Worm (Caenorhabditis elegans) whole organism, L1 larva: ENCODE data around the gene T24E12.10.

Experiments
- C04F5.9 ChIP-seq: sonication (generic microtip); optimal IDR thresholded peaks from 2 replicates; lab custom pipeline; 2016; ENCODE audit warnings: missing genetic modification characterization, missing compliant biosample characterization
- C16A3.4 ChIP-seq: fragments of 150-350 bp; optimal IDR thresholded peaks from 2 replicates; lab custom pipeline; 2014; ENCODE audit warnings: missing biosample characterization, missing genetic modification characterization
- ama-1 ChIP-seq: fragments of 150-350 bp; optimal IDR thresholded peaks from 2 replicates; lab custom pipeline; 2014
- ceh-8 ChIP-seq: fragments of 200-800 bp; sonication (Bioruptor generic); optimal IDR thresholded peaks from 2 replicates; lab custom pipeline; 2018; ENCODE audit warnings: mild to moderate bottlenecking, missing genetic modification characterization, moderate library complexity, missing compliant biosample characterization
- ceh-88 ChIP-seq: fragments of 200-800 bp; sonication (Bioruptor generic); IDR thresholded peaks from 2 replicates; pipeline ENCODE4 v1.3.6; 2022; ENCODE audit warnings: missing genetic modification characterization, missing compliant biosample characterization
- ceh-90 ChIP-seq: sonication (generic microtip); optimal IDR thresholded peaks from 2 replicates; lab custom pipeline; 2016; ENCODE audit warnings: missing genetic modification characterization, missing compliant biosample characterization
- dsc-1 ChIP-seq: sonication (generic microtip); optimal IDR thresholded peaks from 2 replicates; lab custom pipeline; 2016; ENCODE audit warnings: mild to moderate bottlenecking, missing genetic modification characterization, missing compliant biosample characterization
- efl-3 ChIP-seq: fragments of 200-800 bp; sonication (Bioruptor generic); optimal IDR thresholded peaks from 2 replicates; lab custom pipeline; 2018; ENCODE audit warnings: mild to moderate bottlenecking, missing genetic modification characterization, missing compliant biosample characterization
- elt-2 ChIP-seq: sonication (generic microtip); optimal IDR thresholded peaks from 2 replicates; lab custom pipeline; 2016; ENCODE audit warnings: missing genetic modification characterization, mild to moderate bottlenecking, inconsistent platforms, missing compliant biosample characterization, missing genetic modification reagents
- fos-1 ChIP-seq: fragments of 150-350 bp; optimal IDR thresholded peaks from 2 replicates; lab custom pipeline; 2014; ENCODE audit warnings: missing biosample characterization, missing genetic modification characterization
- hlh-17 ChIP-seq: fragments of 200-800 bp; sonication (Bioruptor generic); optimal IDR thresholded peaks from 2 replicates; lab custom pipeline; 2018; ENCODE audit warnings: missing genetic modification characterization, mild to moderate bottlenecking, missing compliant biosample characterization, moderate library complexity, borderline replicate concordance
- hlh-4 ChIP-seq: sonication (generic microtip); optimal IDR thresholded peaks from 2 replicates; lab custom pipeline; 2016; ENCODE audit warnings: mild to moderate bottlenecking, missing genetic modification characterization, missing compliant biosample characterization
- hpl-2 ChIP-seq: fragments of 150-350 bp; optimal IDR thresholded peaks from 2 replicates; lab custom pipeline; 2014; ENCODE audit warnings: missing biosample characterization, missing genetic modification reagents, missing genetic modification characterization
- irx-1 ChIP-seq: sonication (generic microtip); optimal IDR thresholded peaks from 2 replicates; lab custom pipeline; 2016; ENCODE audit warnings: missing genetic modification characterization, missing compliant biosample characterization
- isw-1 ChIP-seq: fragments of 200-800 bp; sonication (Bioruptor generic); IDR thresholded peaks from 2 replicates; pipeline ENCODE4 v1.3.6; 2022; ENCODE audit warnings: missing genetic modification characterization, missing compliant biosample characterization
- jun-1 ChIP-seq: fragments of 150-350 bp; optimal IDR thresholded peaks from 2 replicates; lab custom pipeline; 2014; ENCODE audit warnings: missing biosample characterization, missing genetic modification reagents, missing genetic modification characterization
- lsy-2 ChIP-seq, 2 experiments: fragments of 150-350 bp; optimal IDR thresholded peaks; 2 replicates each; lab custom pipeline; 2014; ENCODE audit warnings: missing biosample characterization in 2 of 2, missing genetic modification characterization in 2 of 2
- mef-2 ChIP-seq: fragments of 150-350 bp; optimal IDR thresholded peaks from 2 replicates; lab custom pipeline; 2014; ENCODE audit warnings: missing biosample characterization, missing genetic modification characterization
- nhr-12 ChIP-seq: sonication (generic microtip); optimal IDR thresholded peaks from 2 replicates; lab custom pipeline; 2017; ENCODE audit warnings: missing biosample characterization, missing genetic modification characterization
- nhr-71 ChIP-seq: sonication (generic microtip); optimal IDR thresholded peaks from 2 replicates; lab custom pipeline; 2016; ENCODE audit warnings: mild to moderate bottlenecking, missing genetic modification characterization, moderate library complexity, missing compliant biosample characterization
- nhr-84 ChIP-seq: sonication (generic microtip); optimal IDR thresholded peaks from 2 replicates; lab custom pipeline; 2017; ENCODE audit warnings: missing biosample characterization, missing genetic modification characterization
- nhr-85 ChIP-seq: sonication (generic microtip); peaks from one replicate; lab custom pipeline; 2016; ENCODE audit warnings: missing genetic modification characterization, inconsistent platforms, missing compliant biosample characterization
- snpc-4 ChIP-seq: fragments of 150-350 bp; optimal IDR thresholded peaks from 2 replicates; lab custom pipeline; 2014; ENCODE audit warnings: missing biosample characterization, missing genetic modification characterization
- snu-23 ChIP-seq: sonication (generic microtip); optimal IDR thresholded peaks from 2 replicates; lab custom pipeline; 2016; ENCODE audit warnings: missing genetic modification characterization, missing compliant biosample characterization
- sox-4 ChIP-seq: sonication (generic microtip); optimal IDR thresholded peaks from 2 replicates; lab custom pipeline; 2016; ENCODE audit warnings: missing genetic modification characterization, missing compliant biosample characterization
- sptf-1 ChIP-seq: fragments of 150-350 bp; optimal IDR thresholded peaks from 2 replicates; lab custom pipeline; 2014; ENCODE audit warnings: missing biosample characterization, missing genetic modification characterization
- tbx-2 ChIP-seq: sonication (generic microtip); optimal IDR thresholded peaks from 2 replicates; lab custom pipeline; 2016; ENCODE audit warnings: missing genetic modification characterization, missing compliant biosample characterization
- tlp-1 ChIP-seq: fragments of 150-350 bp; optimal IDR thresholded peaks from 2 replicates; lab custom pipeline; 2014; ENCODE audit warnings: missing biosample characterization, missing genetic modification characterization
- unc-130 ChIP-seq: fragments of 150-350 bp; optimal IDR thresholded peaks from 2 replicates; lab custom pipeline; 2017; ENCODE audit warnings: missing biosample characterization, missing genetic modification characterization, inconsistent platforms
- unc-30 ChIP-seq: sonication (generic microtip); optimal IDR thresholded peaks from 2 replicates; lab custom pipeline; 2017; ENCODE audit warnings: missing biosample characterization, missing genetic modification characterization
- unc-62 ChIP-seq: fragments of 150-350 bp; optimal IDR thresholded peaks from 2 replicates; lab custom pipeline; 2014; ENCODE audit warnings: missing biosample characterization, missing genetic modification reagents, missing genetic modification characterization
- zag-1 ChIP-seq: fragments of 150-350 bp; optimal IDR thresholded peaks from 2 replicates; lab custom pipeline; 2014; ENCODE audit warnings: missing biosample characterization, missing genetic modification characterization
- zip-4 ChIP-seq: fragments of 200-800 bp; sonication (Bioruptor generic); optimal IDR thresholded peaks from 2 replicates; lab custom pipeline; 2018; ENCODE audit warnings: mild to moderate bottlenecking, missing genetic modification characterization, moderate library complexity, missing compliant biosample characterization
- ztf-11 ChIP-seq, 2 experiments: sonication (generic microtip); optimal IDR thresholded peaks; 2 replicates each; lab custom pipeline; 2016 to 2017; ENCODE audit warnings: missing genetic modification characterization in 2 of 2, missing biosample characterization in 1 of 2, missing compliant biosample characterization in 1 of 2

The T24E12.10 gene

DNA sequence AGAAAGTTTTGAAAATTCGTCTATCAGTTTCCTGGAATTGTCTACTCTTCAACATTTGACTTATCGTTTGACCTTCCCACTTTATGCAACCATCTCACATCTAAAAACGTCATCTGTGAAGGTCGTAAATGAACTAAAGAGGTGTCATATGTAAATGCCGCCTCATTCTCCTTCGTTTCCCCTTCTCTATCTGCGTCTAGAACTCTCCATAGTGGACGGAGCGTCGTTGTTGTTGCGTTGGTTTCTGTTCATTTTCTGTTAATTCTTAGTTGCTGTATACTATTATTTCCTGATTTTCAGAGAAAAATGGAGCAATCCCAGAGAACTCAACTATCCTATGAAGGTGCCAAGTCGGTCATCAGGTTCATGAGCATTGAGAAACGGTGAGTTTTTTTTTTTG lies 56.1 kb downstream of the T24E12.10 start, which contains the start of gene fbxc-52:
fbxc-52 (plus strand) TSS at position 301 of the 400 bp plus-strand sequence.
- TF ChIP-seq zag-1 (tag; lab: Kevin White, UChicago) (no peak), ceh-88 (GFP tag; lab: Robert Waterston, UW) (no peak), hlh-17 (GFP tag; lab: Kevin White, UChicago) (no peak), ceh-90 (tag; lab: Kevin White, UChicago) (no peak), C04F5.9 (tag; lab: Kevin White, UChicago) (no peak), C16A3.4 (tag; lab: Kevin White, UChicago) (no peak), ztf-11 (tag; optimal IDR thresholded peaks at IDR 0.05; lab: Kevin White, UChicago) (no peak), sptf-1 (tag; lab: Kevin White, UChicago) (no peak), hpl-2 (GFP tag; lab: Kevin White, UChicago) (no peak), snu-23 (GFP tag; lab: Kevin White, UChicago) (no peak), dsc-1 (tag; lab: Kevin White, UChicago) (no peak), elt-2 (no peak), efl-3 (GFP tag; lab: Kevin White, UChicago) (no peak), ceh-8 (GFP tag; lab: Kevin White, UChicago) (no peak), sox-4 (no peak), nhr-85 (tag; lab: Kevin White, UChicago) (no peak), unc-30 (no peak), zip-4 (GFP tag; lab: Kevin White, UChicago) (no peak), lsy-2 (tag; optimal IDR thresholded peaks at IDR 0.05; lab: Kevin White, UChicago) (no peak)
- TF ChIP-seq, all 84 proteins: peak for 0

DNA sequence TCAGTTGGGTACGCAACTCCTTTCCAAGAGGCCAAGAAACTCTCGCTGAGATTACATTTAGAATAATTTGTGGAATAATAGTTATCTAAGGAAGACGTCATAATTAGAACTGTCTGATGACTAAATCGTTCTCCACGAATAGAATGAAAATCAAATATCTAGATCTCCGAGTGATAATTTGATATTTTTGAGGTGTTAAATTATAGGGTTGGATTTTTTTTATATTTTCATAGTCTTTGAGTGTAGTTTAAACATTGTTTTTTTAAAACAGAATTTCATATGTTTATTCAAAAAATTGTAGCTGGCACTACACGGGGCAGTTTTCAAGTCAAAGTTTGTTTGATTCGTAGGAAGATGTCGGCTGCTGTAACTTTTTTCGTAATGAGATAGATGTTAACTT lies 56.6 kb downstream of the T24E12.10 start, which contains the start of gene srh-99:
srh-99 (minus strand) TSS at position 101 of the 400 bp plus-strand sequence.
- TF ChIP-seq ceh-88 (GFP tag; lab: Robert Waterston, UW), result no peak
- TF ChIP-seq zag-1 (tag; lab: Kevin White, UChicago), result no peak
- no peak for TF ChIP-seq nhr-71 (tag; lab: Kevin White, UChicago)
- no peak for TF ChIP-seq nhr-12 (tag; lab: Kevin White, UChicago)
- no peak for TF ChIP-seq ama-1
- no peak for TF ChIP-seq fos-1
- TF ChIP-seq ztf-11 (tag; optimal IDR thresholded peaks at IDR 0.05; lab: Kevin White, UChicago), result no peak
- no peak for TF ChIP-seq mef-2 (tag; lab: Kevin White, UChicago)
- no peak for TF ChIP-seq irx-1 (tag; lab: Kevin White, UChicago)
- TF ChIP-seq C16A3.4 (tag; lab: Kevin White, UChicago), result no peak
- no peak for TF ChIP-seq isw-1
- TF ChIP-seq tlp-1 (tag; lab: Kevin White, UChicago), result no peak
- TF ChIP-seq hlh-4 (tag; lab: Kevin White, UChicago), result no peak
- TF ChIP-seq lsy-2 (tag; optimal IDR thresholded peaks at IDR 0.05; lab: Kevin White, UChicago), result no peak
- no peak for TF ChIP-seq nhr-84 (tag; lab: Kevin White, UChicago)
- no peak for TF ChIP-seq snpc-4 (tag; lab: Kevin White, UChicago)
- TF ChIP-seq unc-130, result no peak
- TF ChIP-seq jun-1 (tag; lab: Kevin White, UChicago), result no peak
- no peak for TF ChIP-seq tbx-2 (tag; lab: Kevin White, UChicago)
- TF ChIP-seq unc-62 (GFP tag; lab: Kevin White, UChicago), result no peak
